Worm (Caenorhabditis elegans) whole organism, L4 larva: ENCODE data around the gene F33G12.6.

Experiments used
- F10B5.3 ChIP-seq: sonication (generic microtip); optimal IDR thresholded peaks from 2 replicates; lab custom pipeline; 2016; ENCODE audit warnings: mild to moderate bottlenecking, missing genetic modification characterization, missing compliant biosample characterization
- F37D6.2 ChIP-seq: sonication (generic microtip); optimal IDR thresholded peaks from 2 replicates; lab custom pipeline; 2016; ENCODE audit warnings: mild to moderate bottlenecking, missing genetic modification characterization, missing compliant biosample characterization
- F44E2.7 ChIP-seq: fragments of 200-800 bp; sonication (Bioruptor generic); IDR thresholded peaks from 2 replicates; pipeline ENCODE4 v2.1.2; 2022; ENCODE audit warnings: missing genetic modification characterization, missing compliant biosample characterization
- aha-1 ChIP-seq: fragments of 150-350 bp; peaks from one replicate; lab custom pipeline; 2014; ENCODE audit warnings: missing biosample characterization, missing genetic modification characterization
- ama-1 ChIP-seq: fragments of 150-350 bp; optimal IDR thresholded peaks from 2 replicates; lab custom pipeline; 2014; ENCODE audit warnings: inconsistent platforms, mixed read lengths
- ceh-28 ChIP-seq: fragments of 150-350 bp; optimal IDR thresholded peaks from 2 replicates; lab custom pipeline; 2014; ENCODE audit warnings: missing biosample characterization, missing genetic modification reagents, missing genetic modification characterization
- ces-1 ChIP-seq: fragments of 150-350 bp; sonication (generic microtip); optimal IDR thresholded peaks from 4 replicates; lab custom pipeline; 2014; ENCODE audit warnings: missing biosample characterization, missing genetic modification reagents, missing genetic modification characterization
- ctbp-1 ChIP-seq: fragments of 200-800 bp; sonication (Bioruptor generic); IDR thresholded peaks from 2 replicates; pipeline ENCODE4 v1.3.6; 2022; ENCODE audit warnings: missing genetic modification reagents, missing genetic modification characterization, missing compliant biosample characterization
- daf-12 ChIP-seq: fragments of 150-350 bp; optimal IDR thresholded peaks from 2 replicates; lab custom pipeline; 2014; ENCODE audit warnings: missing biosample characterization, missing genetic modification reagents, missing genetic modification characterization
- daf-16 ChIP-seq, 3 experiments: sonication (generic microtip); optimal IDR thresholded peaks; 2 replicates each; lab custom pipeline; 2016 to 2017; ENCODE audit warnings: missing genetic modification characterization in 3 of 3, missing genetic modification reagents in 3 of 3, mild to moderate bottlenecking in 2 of 3, missing compliant biosample characterization in 2 of 3, missing biosample characterization in 1 of 3, moderate library complexity in 1 of 3
- daf-8 ChIP-seq: fragments of 200-800 bp; sonication (Bioruptor generic); IDR thresholded peaks from 2 replicates; pipeline ENCODE4 v1.3.6; 2022; ENCODE audit warnings: missing genetic modification characterization, missing compliant biosample characterization
- dmd-8 ChIP-seq: fragments of 200-800 bp; sonication (Bioruptor generic); IDR thresholded peaks from 2 replicates; pipeline ENCODE4 v1.3.6; 2022; ENCODE audit warnings: missing genetic modification characterization, missing compliant biosample characterization
- duxl-1 ChIP-seq: sonication (generic microtip); optimal IDR thresholded peaks from 2 replicates; lab custom pipeline; 2016; ENCODE audit warnings: mild to moderate bottlenecking, missing genetic modification characterization, moderate library complexity, missing compliant biosample characterization; ENCODE audit not compliant: poor library complexity
- dve-1 ChIP-seq: sonication (generic microtip); optimal IDR thresholded peaks from 2 replicates; lab custom pipeline; 2017; ENCODE audit warnings: antibody characterized with exemption, mild to moderate bottlenecking, missing genetic modification characterization, missing compliant biosample characterization; ENCODE audit not compliant: insufficient read depth
- egl-27 ChIP-seq: sonication (generic microtip); optimal IDR thresholded peaks from 3 replicates; lab custom pipeline; 2017; ENCODE audit warnings: missing biosample characterization, missing genetic modification reagents, missing genetic modification characterization
- fkh-10 ChIP-seq: fragments of 150-350 bp; optimal IDR thresholded peaks from 2 replicates; lab custom pipeline; 2014; ENCODE audit warnings: missing biosample characterization, missing genetic modification reagents, missing genetic modification characterization
- gei-8 ChIP-seq: fragments of 200-800 bp; sonication (Bioruptor generic); optimal IDR thresholded peaks from 2 replicates; lab custom pipeline; 2018; ENCODE audit warnings: mild to moderate bottlenecking, missing genetic modification characterization, missing compliant biosample characterization
- hif-1 ChIP-seq, 2 experiments: sonication (generic microtip); optimal IDR thresholded peaks; 2 replicates each; lab custom pipeline; 2016 to 2017; ENCODE audit warnings: missing compliant biosample characterization in 2 of 2, missing genetic modification characterization in 2 of 2, missing genetic modification reagents in 2 of 2, missing genotype in 2 of 2, mild to moderate bottlenecking in 1 of 2
- hlh-11 ChIP-seq: fragments of 200-800 bp; sonication (Bioruptor generic); optimal IDR thresholded peaks from 2 replicates; lab custom pipeline; 2018; ENCODE audit warnings: mild to moderate bottlenecking, missing genetic modification characterization, missing compliant biosample characterization
- hlh-30 ChIP-seq: sonication (generic microtip); optimal IDR thresholded peaks from 2 replicates; lab custom pipeline; 2017; ENCODE audit warnings: antibody characterized with exemption, mild to moderate bottlenecking, missing genetic modification characterization, missing compliant biosample characterization; ENCODE audit not compliant: insufficient read depth
- hmg-1.1 ChIP-seq: fragments of 200-800 bp; sonication (Bioruptor generic); IDR thresholded peaks from 2 replicates; pipeline ENCODE4 v1.3.6; 2022; ENCODE audit warnings: missing genetic modification reagents, missing genetic modification characterization, missing compliant biosample characterization
- lin-1 ChIP-seq: fragments of 200-800 bp; sonication (Bioruptor generic); IDR thresholded peaks from 2 replicates; pipeline ENCODE4 v1.3.6; 2022; ENCODE audit warnings: missing genetic modification reagents, missing genetic modification characterization, missing compliant biosample characterization
- lin-13 ChIP-seq: fragments of 150-350 bp; optimal IDR thresholded peaks from 2 replicates; lab custom pipeline; 2014; ENCODE audit warnings: missing biosample characterization, missing genetic modification reagents, missing genetic modification characterization
- lin-29 ChIP-seq: fragments of 200-800 bp; sonication (Bioruptor generic); IDR thresholded peaks from 2 replicates; pipeline ENCODE4 v1.3.6; 2022; ENCODE audit warnings: missing genetic modification reagents, missing genetic modification characterization, missing compliant biosample characterization
- lin-38 ChIP-seq: fragments of 200-800 bp; sonication (Bioruptor generic); IDR thresholded peaks from 2 replicates; pipeline ENCODE4 v1.3.6; 2022; ENCODE audit warnings: missing genetic modification reagents, missing genetic modification characterization, missing compliant biosample characterization
- lir-3 ChIP-seq: sonication (generic microtip); optimal IDR thresholded peaks from 2 replicates; lab custom pipeline; 2016; ENCODE audit warnings: mild to moderate bottlenecking, missing genetic modification characterization, missing compliant biosample characterization
- madf-9 ChIP-seq: fragments of 200-800 bp; sonication (Bioruptor generic); conservative IDR thresholded peaks from 2 replicates; pipeline ENCODE4 v1.3.6; 2022; ENCODE audit warnings: missing genetic modification reagents, missing genetic modification characterization, missing compliant biosample characterization
- mep-1 ChIP-seq: fragments of 150-350 bp; sonication (generic microtip); optimal IDR thresholded peaks from 3 replicates; lab custom pipeline; 2014; ENCODE audit warnings: missing biosample characterization, missing genetic modification characterization
- mxl-2 ChIP-seq: fragments of 200-800 bp; sonication (Bioruptor generic); conservative IDR thresholded peaks from 2 replicates; pipeline ENCODE4 v1.3.6; 2022; ENCODE audit warnings: missing genetic modification reagents, missing genetic modification characterization, missing compliant biosample characterization
- nhr-10 ChIP-seq: fragments of 150-350 bp; optimal IDR thresholded peaks from 2 replicates; lab custom pipeline; 2014; ENCODE audit warnings: missing biosample characterization, missing genetic modification characterization
- nhr-102 ChIP-seq: sonication (generic microtip); optimal IDR thresholded peaks from 2 replicates; lab custom pipeline; 2016; ENCODE audit warnings: mild to moderate bottlenecking, missing genetic modification characterization, moderate library complexity, missing compliant biosample characterization
- nhr-11 ChIP-seq: fragments of 150-350 bp; optimal IDR thresholded peaks from 2 replicates; lab custom pipeline; 2014; ENCODE audit warnings: missing biosample characterization, missing genetic modification characterization
- nhr-48 ChIP-seq: sonication (generic microtip); optimal IDR thresholded peaks from 2 replicates; lab custom pipeline; 2016; ENCODE audit warnings: mild to moderate bottlenecking, missing genetic modification characterization, missing compliant biosample characterization
- saeg-2 ChIP-seq: fragments of 200-800 bp; sonication (Bioruptor generic); IDR thresholded peaks from 2 replicates; pipeline ENCODE4 v1.3.6; 2022; ENCODE audit warnings: missing genetic modification reagents, missing genetic modification characterization, missing compliant biosample characterization
- sdz-12 ChIP-seq: fragments of 200-800 bp; sonication (Bioruptor generic); optimal IDR thresholded peaks from 2 replicates; lab custom pipeline; 2018; ENCODE audit warnings: mild to moderate bottlenecking, missing genetic modification characterization, missing compliant biosample characterization
- skn-1 ChIP-seq: fragments of 150-350 bp; optimal IDR thresholded peaks from 2 replicates; lab custom pipeline; 2014; ENCODE audit warnings: missing biosample characterization, missing genetic modification characterization
- spr-1 ChIP-seq: sonication (generic microtip); optimal IDR thresholded peaks from 2 replicates; lab custom pipeline; 2016; ENCODE audit warnings: mild to moderate bottlenecking, missing genetic modification characterization, missing compliant biosample characterization
- tag-97 ChIP-seq: fragments of 200-800 bp; sonication (Bioruptor generic); IDR thresholded peaks from 2 replicates; pipeline ENCODE4 v1.3.6; 2022; ENCODE audit warnings: missing genetic modification characterization, missing compliant biosample characterization
- tra-1 ChIP-seq: fragments of 200-800 bp; sonication (Bioruptor generic); IDR thresholded peaks from 2 replicates; pipeline ENCODE4 v1.3.6; 2022; ENCODE audit warnings: missing genetic modification reagents, missing genetic modification characterization, missing compliant biosample characterization
- unc-130 ChIP-seq: sonication (generic microtip); optimal IDR thresholded peaks from 2 replicates; lab custom pipeline; 2016; ENCODE audit warnings: missing genetic modification reagents, missing genetic modification characterization, missing compliant biosample characterization
- zag-1 ChIP-seq: fragments of 150-350 bp; optimal IDR thresholded peaks from 2 replicates; lab custom pipeline; 2014; ENCODE audit warnings: missing biosample characterization, missing genetic modification characterization
- zip-11 ChIP-seq: fragments of 200-800 bp; sonication (Bioruptor generic); IDR thresholded peaks from 2 replicates; pipeline ENCODE4 v1.3.6; 2022; ENCODE audit warnings: missing genetic modification characterization, missing compliant biosample characterization
- ztf-11 ChIP-seq: fragments of 150-350 bp; optimal IDR thresholded peaks from 2 replicates; lab custom pipeline; 2014; ENCODE audit warnings: missing biosample characterization, missing genetic modification characterization

Gene F33G12.6

ce11 chrII:5008033-5008432 is 41.7 kb upstream of the F33G12.6 start, which contains the start of gene F59A6.3:
TSS of gene F59A6.3 (plus strand) at chrII:5008333.
- TF ChIP-seq mep-1 (tag; lab: Kevin White, UChicago) (no peak), aha-1 (tag; lab: Kevin White, UChicago) (no peak), hlh-11 (tag; lab: Kevin White, UChicago) (no peak), zip-11 (no peak), fkh-10 (GFP tag; lab: Kevin White, UChicago) (no peak), hif-1 (tag; optimal IDR thresholded peaks at IDR 0.05; lab: Kevin White, UChicago) (no peak), ama-1 (lab: Kevin White, UChicago) (no peak), F37D6.2 (tag; lab: Kevin White, UChicago) (no peak), ctbp-1 (GFP tag; lab: Robert Waterston, UW) (no peak), nhr-11 (no peak), zag-1 (tag; lab: Kevin White, UChicago) (no peak)

ce11 chrII:5011978-5012377 is 37.7 kb upstream of the F33G12.6 start, which contains the start of gene F59A6.12:
TSS of gene F59A6.12 (minus strand) at chrII:5012078.
- TF ChIP-seq duxl-1 (tag; lab: Kevin White, UChicago): no peak
- no peak for TF ChIP-seq nhr-10 (tag; lab: Kevin White, UChicago)
- TF ChIP-seq nhr-102: no peak
- TF ChIP-seq lin-38 (GFP tag; lab: Robert Waterston, UW): no peak
- TF ChIP-seq zag-1 (tag; lab: Kevin White, UChicago): no peak
- no peak for TF ChIP-seq zip-11
- no peak for TF ChIP-seq ctbp-1 (GFP tag; lab: Robert Waterston, UW)
- TF ChIP-seq daf-8 (GFP tag; lab: Robert Waterston, UW): no peak
- TF ChIP-seq F10B5.3: no peak
- no peak for TF ChIP-seq spr-1 (tag; lab: Kevin White, UChicago)
- TF ChIP-seq dmd-8 (GFP tag; lab: Robert Waterston, UW): no peak
- no peak for TF ChIP-seq lir-3
- no peak for TF ChIP-seq mxl-2
- no peak for TF ChIP-seq dve-1 (tag; lab: Kevin White, UChicago)
- TF ChIP-seq tag-97 (GFP tag; lab: Robert Waterston, UW): no peak
- TF ChIP-seq, all 104 proteins: peak for 0

- TF ChIP-seq daf-16 (GFP tag; optimal IDR thresholded peaks at IDR 0.05; lab: Kevin White, UChicago) (no peak), daf-16 (tag; optimal IDR thresholded peaks at IDR 0.05; lab: Kevin White, UChicago) (no peak), tag-97 (GFP tag; lab: Robert Waterston, UW) (no peak), F44E2.7 (no peak), unc-130 (no peak), aha-1 (tag; lab: Kevin White, UChicago) (peak; percentile 53)
Measured at ce11 chrII:5014399-5014798, 35.3 kb upstream of the F33G12.6 start, which contains the start of gene F59A6.2. TSS of gene F59A6.2 (plus strand) at chrII:5014699.

ce11 chrII:5016144-5016543 is 33.6 kb upstream of the F33G12.6 start:
- no peak for TF ChIP-seq egl-27 (tag; lab: Kevin White, UChicago)
- TF ChIP-seq aha-1 (tag; lab: Kevin White, UChicago): peak; percentile 7

ce11 chrII:5016977-5017585 is 32.6 kb upstream of the F33G12.6 start:
- TF ChIP-seq nhr-48 (tag; lab: Kevin White, UChicago) (peak; percentile 32), mxl-2 (no peak), saeg-2 (GFP tag; lab: Robert Waterston, UW) (no peak), ztf-11 (no peak), madf-9 (GFP tag; lab: Robert Waterston, UW) (0 out of 2 replicates have a peak, but pooled peaks have one; percentile 5), lin-1 (no peak), nhr-102 (peak; percentile 12), aha-1 (tag; lab: Kevin White, UChicago) (peak; percentile 97), sdz-12 (GFP tag; lab: Kevin White, UChicago) (no peak), hmg-1.1 (GFP tag; lab: Robert Waterston, UW) (peak; percentile 89), lin-29 (no peak), gei-8 (GFP tag; lab: Kevin White, UChicago) (no peak), daf-8 (GFP tag; lab: Robert Waterston, UW) (no peak), ceh-28 (tag; lab: Kevin White, UChicago) (no peak), daf-12 (no peak), hlh-30 (tag; lab: Kevin White, UChicago) (peak; percentile 77), ces-1 (GFP tag; lab: Kevin White, UChicago) (peak; percentile 33), tra-1 (GFP tag; lab: Robert Waterston, UW) (0 out of 2 replicates have a peak, but pooled peaks have one; percentile 3), skn-1 (tag; lab: Kevin White, UChicago) (no peak), lin-13 (no peak)
